Worm (Caenorhabditis elegans) whole organism, young adult: ENCODE results near the gene Y53F4B.51.

Experiments used
- bed-1 ChIP-seq: fragments of 200-800 bp; sonication (Bioruptor generic); IDR thresholded peaks from 2 replicates; pipeline ENCODE4 v1.3.6; 2022; ENCODE audit warnings: missing genetic modification reagents, missing genetic modification characterization, missing compliant biosample characterization
- mcd-1 ChIP-seq: fragments of 200-800 bp; sonication (Bioruptor generic); IDR thresholded peaks from 2 replicates; pipeline ENCODE4 v1.3.6; 2022; ENCODE audit warnings: missing genetic modification reagents, missing genetic modification characterization, missing compliant biosample characterization
- nfyb-1 ChIP-seq: fragments of 200-800 bp; sonication (Bioruptor generic); IDR thresholded peaks from 2 replicates; pipeline ENCODE4 v1.3.6; 2022; ENCODE audit warnings: missing genetic modification reagents, missing genetic modification characterization, missing compliant biosample characterization
- nhr-90 ChIP-seq: sonication (generic microtip); optimal IDR thresholded peaks from 2 replicates; lab custom pipeline; 2016; ENCODE audit warnings: missing genotype, mild to moderate bottlenecking, missing genetic modification characterization, missing compliant biosample characterization
- rpc-1 ChIP-seq, 2 experiments: fragments of 150-350 bp in 1 of 2; sonication (generic microtip) in 1 of 2; optimal IDR thresholded peaks; 2 replicates each; lab custom pipeline; 2014 to 2018; ENCODE audit warnings: missing biosample characterization in 1 of 2, missing genetic modification characterization in 1 of 2, missing genetic modification reagents in 1 of 2, missing genotype in 1 of 2
- snpc-4 ChIP-seq, 5 experiments: fragments of 150-350 bp in 1 of 5; sonication (generic microtip) in 4 of 5; optimal IDR thresholded peaks; 2 replicates each; lab custom pipeline; 2014 to 2018; ENCODE audit warnings: missing genetic modification characterization in 5 of 5, missing biosample characterization in 3 of 5, antibody characterized with exemption in 2 of 5, mild to moderate bottlenecking in 2 of 5, missing compliant biosample characterization in 2 of 5, missing genotype in 2 of 5, moderate library complexity in 2 of 5, missing genetic modification reagents in 1 of 5
- tlf-1 ChIP-seq: fragments of 200-800 bp; sonication (Bioruptor generic); optimal IDR thresholded peaks from 2 replicates; lab custom pipeline; 2018; ENCODE audit warnings: mild to moderate bottlenecking, missing genetic modification characterization, missing compliant biosample characterization
- unc-62 ChIP-seq: fragments of 150-350 bp; optimal IDR thresholded peaks from 2 replicates; lab custom pipeline; 2014; ENCODE audit warnings: missing biosample characterization, missing genetic modification reagents, missing genetic modification characterization
- ztf-6 ChIP-seq: fragments of 200-800 bp; sonication (Bioruptor generic); IDR thresholded peaks from 2 replicates; pipeline ENCODE4 v1.3.6; 2022; ENCODE audit warnings: missing genetic modification reagents, missing genetic modification characterization, missing compliant biosample characterization

- TF ChIP-seq nfyb-1 (GFP tag; lab: Robert Waterston, UW) (no peak), bed-1 (GFP tag; lab: Robert Waterston, UW) (no peak), snpc-4 (GFP tag; optimal IDR thresholded peaks at IDR 0.05; lab: Kevin White, UChicago) (no peak), snpc-4 (tag; optimal IDR thresholded peaks at IDR 0.05; lab: Kevin White, UChicago) (no peak), rpc-1 (optimal IDR thresholded peaks at IDR 0.05; lab: Kevin White, UChicago) (no peak), rpc-1 (tag; optimal IDR thresholded peaks at IDR 0.05; lab: Kevin White, UChicago) (no peak), nhr-90 (no peak), unc-62 (GFP tag; lab: Kevin White, UChicago) (no peak), mcd-1 (GFP tag; lab: Robert Waterston, UW) (no peak), tlf-1 (GFP tag; lab: Kevin White, UChicago) (no peak), ztf-6 (GFP tag; lab: Robert Waterston, UW) (no peak)
Measured at ce11 chrII:15026389-15026788, 12.1 kb upstream of the Y53F4B.51 start.
